2 fruit fly cellular contexts compared by ENCODE assay signal in the genomic region with DNA sequence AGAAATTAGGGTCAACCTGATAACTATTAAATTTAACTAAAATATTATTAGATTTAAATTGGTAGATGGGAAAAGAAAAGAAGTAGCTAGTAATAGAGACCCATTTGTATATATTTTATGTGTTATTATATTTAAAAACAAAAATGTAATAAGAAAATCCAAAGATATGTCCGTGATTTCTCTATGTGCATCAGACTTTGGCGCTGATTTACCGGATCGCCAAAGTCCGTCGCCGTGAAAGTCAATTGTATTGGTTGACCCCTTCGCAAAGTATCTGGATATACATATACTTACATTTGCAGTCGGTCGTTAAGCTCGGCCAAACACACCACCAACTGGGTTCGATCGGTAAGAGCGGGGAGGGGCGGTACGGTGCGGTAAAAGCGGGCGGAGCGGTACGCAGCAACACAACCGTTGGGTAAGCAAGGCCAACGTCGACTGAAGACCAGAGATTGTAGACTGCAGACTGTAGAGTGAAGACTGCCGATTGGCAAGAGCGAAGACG.
TF ChIP-seq lines count a peak whose summit lies in the region.

No protein-coding gene starts in this region.

TF ChIP-seq in whole organism, embryonic, 481 proteins besides CTCF, POLR2A, EP300 and RAD21 (continued from another document and continues in another):
- TF ChIP-seq CG6254 (GFP tag; optimal IDR thresholded peaks at IDR 0.05; lab: Kevin White, UChicago) (no peak), Ssrp (tag; optimal IDR thresholded peaks at IDR 0.05; lab: Kevin White, UChicago) (peak; percentile 39), nerfin-1 (tag; optimal IDR thresholded peaks at IDR 0.05; lab: Kevin White, UChicago) (peak; percentile 8), sqz (GFP tag; optimal IDR thresholded peaks at IDR 0.05; lab: Kevin White, UChicago) (peak; percentile 0), CG2875 (GFP tag; optimal IDR thresholded peaks at IDR 0.05; lab: Kevin White, UChicago) (peak; percentile 23), Tbp (GFP tag; optimal IDR thresholded peaks at IDR 0.05; lab: Kevin White, UChicago) (no peak), Drgx (GFP tag; IDR thresholded peaks at IDR 0.05; lab: Robert Waterston, UW) (peak; percentile 67; the same call in 1 of the 2 replicates), D (optimal IDR thresholded peaks at IDR 0.05; lab: Kevin White, UChicago) (no peak), D (GFP tag; optimal IDR thresholded peaks at IDR 0.05; lab: Kevin White, UChicago) (peak; percentile 8), BtbVII (GFP tag; optimal IDR thresholded peaks at IDR 0.05; lab: Kevin White, UChicago) (no peak), GATAe (GFP tag; conservative IDR thresholded peaks at IDR 0.05; lab: Robert Waterston, UW) (no peak), ATbp (GFP tag; optimal IDR thresholded peaks at IDR 0.05; lab: Kevin White, UChicago) (peak; percentile 37), da (GFP tag; optimal IDR thresholded peaks at IDR 0.05; lab: Kevin White, UChicago) (no peak), gem (tag; optimal IDR thresholded peaks at IDR 0.05; lab: Kevin White, UChicago) (peak; percentile 71), gcm (GFP tag; optimal IDR thresholded peaks at IDR 0.05; lab: Kevin White, UChicago) (peak; percentile 12), Oli (tag; optimal IDR thresholded peaks at IDR 0.05; lab: Kevin White, UChicago) (peak; percentile 26), CG8359 (GFP tag; optimal IDR thresholded peaks at IDR 0.05; lab: Kevin White, UChicago; ENCODE audit: borderline replicate concordance) (no peak), Pdp1 (GFP tag; optimal IDR thresholded peaks at IDR 0.05; lab: Kevin White, UChicago) (peak in 1 of 2 experiments; percentile 24), CG8478 (optimal IDR thresholded peaks at IDR 0.05; lab: Kevin White, UChicago) (no peak), Hr39 (optimal IDR thresholded peaks at IDR 0.05; lab: Kevin White, UChicago) (no peak), HLH3B (GFP tag; IDR thresholded peaks at IDR 0.05; lab: Robert Waterston, UW) (peak; percentile 15; the same call in 1 of the 2 replicates), chm (GFP tag; IDR thresholded peaks at IDR 0.05; lab: Robert Waterston, UW) (peak; percentile 6; the same call in 1 of the 2 replicates), h (optimal IDR thresholded peaks at IDR 0.05; lab: Kevin White, UChicago) (no peak), prd (optimal IDR thresholded peaks at IDR 0.05; lab: Kevin White, UChicago) (no peak), prd (GFP tag; IDR thresholded peaks at IDR 0.05; lab: Robert Waterston, UW) (0 out of 3 replicates have a peak, but pooled peaks have one; percentile 23), CG17361 (GFP tag; IDR thresholded peaks at IDR 0.05; lab: Robert Waterston, UW) (0 out of 3 replicates have a peak, but pooled peaks have one; percentile 43), ewg (GFP tag; optimal IDR thresholded peaks at IDR 0.05; lab: Kevin White, UChicago) (peak; percentile 14), CG17829 (tag; optimal IDR thresholded peaks at IDR 0.05; lab: Kevin White, UChicago) (peak; percentile 19), CG7839 (tag; optimal IDR thresholded peaks at IDR 0.05; lab: Kevin White, UChicago) (peak; percentile 27), CG7271 (tag; optimal IDR thresholded peaks at IDR 0.05; lab: Kevin White, UChicago) (no peak), salm (tag; optimal IDR thresholded peaks at IDR 0.05; lab: Kevin White, UChicago) (peak; percentile 20), CG1529 (GFP tag; optimal IDR thresholded peaks at IDR 0.05; lab: Kevin White, UChicago) (peak; percentile 7), gfzf (GFP tag; optimal IDR thresholded peaks at IDR 0.05; lab: Kevin White, UChicago) (no peak), cg (GFP tag; optimal IDR thresholded peaks at IDR 0.05; lab: Kevin White, UChicago) (no peak), CG2678 (tag; optimal IDR thresholded peaks at IDR 0.05; lab: Kevin White, UChicago) (peak; percentile 56), ci (GFP tag; IDR thresholded peaks at IDR 0.05; lab: Robert Waterston, UW) (0 out of 3 replicates have a peak, but pooled peaks have one; percentile 51), Xbp1 (GFP tag; optimal IDR thresholded peaks at IDR 0.05; lab: Kevin White, UChicago) (no peak), dpn (GFP tag; optimal IDR thresholded peaks at IDR 0.05; lab: Kevin White, UChicago) (peak in 1 of 2 experiments; percentile 32), Opbp (GFP tag; IDR thresholded peaks at IDR 0.05; lab: Robert Waterston, UW; ENCODE audit: partially characterized antibody) (0 out of 3 replicates have a peak, but pooled peaks have one; percentile 29), CG17612 (GFP tag; IDR thresholded peaks at IDR 0.05; lab: Robert Waterston, UW) (no peak), nmo (GFP tag; optimal IDR thresholded peaks at IDR 0.05; lab: Kevin White, UChicago) (peak; percentile 38), Myb (GFP tag; optimal IDR thresholded peaks at IDR 0.05; lab: Kevin White, UChicago) (no peak), az2 (GFP tag; optimal IDR thresholded peaks at IDR 0.05; lab: Kevin White, UChicago) (peak; percentile 28), trem (tag; optimal IDR thresholded peaks at IDR 0.05; lab: Kevin White, UChicago) (peak; percentile 3), cato (GFP tag; optimal IDR thresholded peaks at IDR 0.05; lab: Kevin White, UChicago; ENCODE audit: borderline replicate concordance) (no peak), CG12071 (GFP tag; optimal IDR thresholded peaks at IDR 0.05; lab: Kevin White, UChicago) (no peak), sens (GFP tag; lab: Kevin White, UChicago) (peak; percentile 23), D19A (tag; optimal IDR thresholded peaks at IDR 0.05; lab: Kevin White, UChicago) (peak; percentile 24), zfh2 (GFP tag; optimal IDR thresholded peaks at IDR 0.05; lab: Kevin White, UChicago) (no peak), pho (GFP tag; optimal IDR thresholded peaks at IDR 0.05; lab: Kevin White, UChicago) (no peak), H15 (GFP tag; IDR thresholded peaks at IDR 0.05; lab: Robert Waterston, UW) (no peak), CG8388 (GFP tag; optimal IDR thresholded peaks at IDR 0.05; lab: Kevin White, UChicago) (peak; percentile 45), lbe (GFP tag; optimal IDR thresholded peaks at IDR 0.05; lab: Kevin White, UChicago) (no peak), CG13894 (tag; optimal IDR thresholded peaks at IDR 0.05; lab: Kevin White, UChicago) (no peak), CG12104 (GFP tag; optimal IDR thresholded peaks at IDR 0.05; lab: Kevin White, UChicago) (peak; percentile 5), Blimp-1 (GFP tag; optimal IDR thresholded peaks at IDR 0.05; lab: Kevin White, UChicago) (peak; percentile 78), CG13424 (tag; optimal IDR thresholded peaks at IDR 0.05; lab: Kevin White, UChicago) (peak; percentile 48), CG18476 (GFP tag; optimal IDR thresholded peaks at IDR 0.05; lab: Kevin White, UChicago) (no peak), Hr51 (GFP tag; optimal IDR thresholded peaks at IDR 0.05; lab: Kevin White, UChicago) (peak in 1 of 2 experiments; percentile 66), CG10431 (GFP tag; optimal IDR thresholded peaks at IDR 0.05; lab: Kevin White, UChicago) (peak; percentile 8), CG11723 (GFP tag; optimal IDR thresholded peaks at IDR 0.05; lab: Kevin White, UChicago) (peak; percentile 10), CG12659 (GFP tag; optimal IDR thresholded peaks at IDR 0.05; lab: Kevin White, UChicago) (peak; percentile 10)

TF ChIP-seq in whole organism, prepupa, 60 proteins besides CTCF, POLR2A, EP300 and RAD21 (continued from another document):
- TF ChIP-seq salr (GFP tag; optimal IDR thresholded peaks at IDR 0.05; lab: Kevin White, UChicago) (peak in 1 of 2 experiments; percentile 75), CG34406 (GFP tag; optimal IDR thresholded peaks at IDR 0.05; lab: Kevin White, UChicago) (peak; percentile 83), CG11762 (GFP tag; optimal IDR thresholded peaks at IDR 0.05; lab: Kevin White, UChicago; ENCODE audit: insufficient read depth) (peak; percentile 65), Blimp-1 (GFP tag; optimal IDR thresholded peaks at IDR 0.05; lab: Kevin White, UChicago) (peak; percentile 87), Smox (GFP tag; optimal IDR thresholded peaks at IDR 0.05; lab: Kevin White, UChicago) (peak; percentile 49), CG15336 (GFP tag; IDR thresholded peaks at IDR 0.05; lab: Robert Waterston, UW) (peak; percentile 94), CG8632 (GFP tag; optimal IDR thresholded peaks at IDR 0.05; lab: Kevin White, UChicago) (peak; percentile 85), Sox15 (GFP tag; optimal IDR thresholded peaks at IDR 0.05; lab: Kevin White, UChicago) (peak; percentile 59), pdm3 (GFP tag; optimal IDR thresholded peaks at IDR 0.05; lab: Kevin White, UChicago) (peak; percentile 69)
